Fruit fly (Drosophila melanogaster) whole organism, adult: ENCODE results near the gene CG45428.
A peak's percentile ranks its signal among the peaks of the same experiment; 100 is the strongest.

Source experiments
- CG11617 ChIP-seq: fragments of 200-800 bp; sonication (Bioruptor generic); optimal IDR thresholded peaks from 2 replicates; lab custom pipeline; 2017; ENCODE audit warnings: mild to moderate bottlenecking, missing biosample characterization, missing genetic modification reagents, missing genetic modification characterization
- CG12768 ChIP-seq: fragments of 200-800 bp; sonication (Bioruptor generic); optimal IDR thresholded peaks from 2 replicates; lab custom pipeline; 2017; ENCODE audit warnings: missing biosample characterization, missing genetic modification characterization, mild to moderate bottlenecking, moderate library complexity, missing genetic modification reagents
- CG14711 ChIP-seq: fragments of 200-800 bp; sonication (Bioruptor generic); optimal IDR thresholded peaks from 2 replicates; lab custom pipeline; 2018; ENCODE audit warnings: missing biosample characterization, mild to moderate bottlenecking, missing genetic modification characterization, moderate library complexity
- CG1620 ChIP-seq: fragments of 200-800 bp; sonication (Bioruptor generic); optimal IDR thresholded peaks from 2 replicates; lab custom pipeline; 2016; ENCODE audit warnings: missing biosample characterization, missing genetic modification characterization
- CG33017 ChIP-seq: fragments of 200-800 bp; sonication (Bioruptor generic); optimal IDR thresholded peaks from 2 replicates; lab custom pipeline; 2018; ENCODE audit warnings: missing biosample characterization, mild to moderate bottlenecking, missing genetic modification characterization, moderate library complexity
- CG5204 ChIP-seq: fragments of 200-800 bp; sonication (Bioruptor generic); optimal IDR thresholded peaks from 2 replicates; lab custom pipeline; 2016; ENCODE audit warnings: missing biosample characterization, missing genetic modification characterization
- CG7045 ChIP-seq: fragments of 200-800 bp; sonication (Bioruptor generic); optimal IDR thresholded peaks from 2 replicates; lab custom pipeline; 2017; ENCODE audit warnings: missing biosample characterization, mild to moderate bottlenecking, missing genetic modification characterization
- CG7101 ChIP-seq: fragments of 200-800 bp; sonication (Bioruptor generic); optimal IDR thresholded peaks from 2 replicates; lab custom pipeline; 2018; ENCODE audit warnings: missing biosample characterization, mild to moderate bottlenecking, missing genetic modification characterization, moderate library complexity
- Clk ChIP-seq: fragments of 200-800 bp; sonication (Bioruptor generic); optimal IDR thresholded peaks from 2 replicates; lab custom pipeline; 2017; ENCODE audit warnings: missing biosample characterization, missing genetic modification characterization
- Crg-1 ChIP-seq: fragments of 200-800 bp; sonication (Bioruptor generic); optimal IDR thresholded peaks from 2 replicates; lab custom pipeline; 2016; ENCODE audit warnings: missing biosample characterization, missing genetic modification characterization
- Hr96 ChIP-seq: fragments of 200-800 bp; sonication (Bioruptor generic); optimal IDR thresholded peaks from 2 replicates; lab custom pipeline; 2016; ENCODE audit warnings: missing biosample characterization, missing genetic modification characterization
- Mnt ChIP-seq: fragments of 200-800 bp; sonication (Bioruptor generic); optimal IDR thresholded peaks from 2 replicates; lab custom pipeline; 2016; ENCODE audit warnings: missing biosample characterization, mild to moderate bottlenecking, missing genetic modification characterization
- bab1 ChIP-seq: fragments of 200-800 bp; sonication (Bioruptor generic); optimal IDR thresholded peaks from 3 replicates; lab custom pipeline; 2019; ENCODE audit warnings: missing biosample characterization, mild to moderate bottlenecking, missing genetic modification characterization, moderate library complexity
- cic ChIP-seq: fragments of 200-800 bp; sonication (Bioruptor generic); optimal IDR thresholded peaks from 2 replicates; lab custom pipeline; 2017; ENCODE audit warnings: missing biosample characterization, mild to moderate bottlenecking, missing genetic modification characterization, moderate library complexity
- cnc ChIP-seq, 2 experiments: fragments of >200 bp; optimal IDR thresholded peaks; 2 replicates each; lab custom pipeline; 2017
- kay ChIP-seq: fragments of 200-800 bp; sonication (Bioruptor generic); peaks from one replicate; lab custom pipeline; 2016; ENCODE audit warnings: missing biosample characterization, missing genetic modification characterization, borderline replicate concordance
- ovo ChIP-seq: fragments of 200-800 bp; sonication (Bioruptor generic); optimal IDR thresholded peaks from 2 replicates; lab custom pipeline; 2016; ENCODE audit warnings: missing biosample characterization, missing genetic modification characterization
- pad ChIP-seq: fragments of 200-800 bp; sonication (Bioruptor generic); optimal IDR thresholded peaks from 3 replicates; lab custom pipeline; 2017; ENCODE audit warnings: missing biosample characterization, missing genetic modification characterization, mild to moderate bottlenecking, moderate library complexity, missing genetic modification reagents
- tj ChIP-seq: fragments of 200-800 bp; sonication (Bioruptor generic); optimal IDR thresholded peaks from 3 replicates; lab custom pipeline; 2017; ENCODE audit warnings: missing biosample characterization, mild to moderate bottlenecking, missing genetic modification characterization, moderate library complexity
- toe ChIP-seq: fragments of 200-800 bp; sonication (Bioruptor generic); optimal IDR thresholded peaks from 2 replicates; lab custom pipeline; 2016; ENCODE audit warnings: missing biosample characterization, missing genetic modification characterization

CG45428 gene

DNA sequence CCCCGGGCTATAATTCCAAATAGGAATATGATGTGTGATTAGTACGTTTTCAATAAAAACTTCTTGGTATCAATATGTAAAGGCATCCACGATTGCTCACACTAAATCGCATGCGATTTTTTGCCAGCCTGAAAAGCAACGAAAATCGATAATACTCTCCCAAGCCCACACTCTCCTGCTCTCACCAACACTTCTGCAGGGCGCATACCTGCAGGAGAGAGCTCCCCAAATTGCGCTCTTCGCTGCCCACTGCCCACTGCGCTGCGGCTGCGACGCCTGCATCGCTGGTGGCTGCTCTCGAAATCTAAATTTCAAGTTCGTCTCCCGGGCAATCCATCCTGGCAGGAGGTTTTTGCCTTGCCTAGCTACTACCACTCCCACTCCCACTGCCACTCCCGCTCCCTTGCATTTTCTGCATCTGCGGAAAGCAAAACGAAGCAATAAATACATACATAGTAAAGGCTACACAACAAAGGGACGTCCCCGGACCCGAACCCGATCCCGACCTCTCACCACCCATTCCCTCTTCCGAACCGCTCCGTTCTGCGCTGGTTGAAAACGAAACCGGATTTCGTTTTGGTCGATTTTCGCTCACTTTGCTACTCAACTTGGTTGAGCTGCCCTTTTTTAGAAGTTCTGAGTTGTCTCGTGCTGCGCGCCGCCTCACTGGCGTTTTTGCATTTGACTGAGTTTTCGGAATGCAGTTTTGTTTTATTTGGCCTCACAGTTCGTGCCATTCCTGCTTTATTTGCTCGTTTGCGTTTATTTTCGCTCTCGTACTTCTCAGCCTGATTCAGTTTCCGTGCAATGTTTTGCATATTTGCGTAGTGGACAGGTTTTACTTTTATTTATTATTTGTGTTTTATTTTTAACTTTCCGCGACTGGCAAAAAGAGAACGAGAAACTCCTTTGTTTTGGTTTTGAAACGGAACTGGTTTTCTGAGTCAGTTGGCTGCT lies 14.6 kb upstream of the CG45428 start:
- TF ChIP-seq tj (peak; percentile 95), CG7101 (tag; lab: Kevin White, UChicago) (no peak), kay (GFP tag; lab: Kevin White, UChicago) (no peak), CG11617 (GFP tag; lab: Kevin White, UChicago) (no peak), CG33017 (tag; lab: Kevin White, UChicago) (no peak)

- TF ChIP-seq bab1 (GFP tag; lab: Kevin White, UChicago) (no peak), CG11617 (GFP tag; lab: Kevin White, UChicago) (no peak), CG7101 (tag; lab: Kevin White, UChicago) (no peak), CG5204 (GFP tag; lab: Kevin White, UChicago) (no peak), Crg-1 (GFP tag; lab: Kevin White, UChicago) (no peak), CG12768 (GFP tag; lab: Kevin White, UChicago) (no peak), toe (GFP tag; lab: Kevin White, UChicago) (no peak), CG7045 (GFP tag; lab: Kevin White, UChicago) (no peak), pad (GFP tag; lab: Kevin White, UChicago) (no peak)
These were observed 12.1 kb upstream of the CG45428 start for dm6 chr3L:22848940-22849339.

DNA sequence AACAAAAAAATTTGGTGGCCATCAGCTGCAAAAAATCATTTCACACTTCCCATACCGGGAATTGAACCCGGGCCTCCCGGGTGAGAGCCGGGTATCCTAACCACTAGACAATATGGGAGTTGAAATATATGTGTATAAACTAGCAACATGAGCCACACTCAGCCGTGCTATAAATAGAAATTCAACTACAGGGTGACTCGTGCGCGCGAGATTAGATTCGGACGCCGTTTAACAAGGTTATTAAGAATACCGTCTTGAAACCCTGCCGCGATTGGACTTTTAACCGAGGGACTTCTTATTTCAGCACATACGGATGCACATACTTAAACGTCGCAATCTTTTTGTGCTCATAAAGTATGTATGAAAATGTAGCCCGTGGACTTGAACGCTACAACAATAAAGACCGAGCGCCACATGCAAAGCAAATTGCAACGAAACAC lies 10.8 kb upstream of the CG45428 start:
- TF ChIP-seq bab1 (GFP tag; lab: Kevin White, UChicago), result peak; percentile 33
- no peak for TF ChIP-seq toe (GFP tag; lab: Kevin White, UChicago)
- TF ChIP-seq Hr96, result no peak
- TF ChIP-seq CG14711 (tag; lab: Kevin White, UChicago), result peak; percentile 11
- TF ChIP-seq pad (GFP tag; lab: Kevin White, UChicago), result no peak

dm6 chr3L:22843094-22843493 lies 6.2 kb upstream of the CG45428 start:
- TF ChIP-seq CG7101 (tag; lab: Kevin White, UChicago), result no peak
- no peak for TF ChIP-seq CG11617 (GFP tag; lab: Kevin White, UChicago)
- TF ChIP-seq CG5204 (GFP tag; lab: Kevin White, UChicago), result no peak
- TF ChIP-seq CG1620 (GFP tag; lab: Kevin White, UChicago), result no peak
- no peak for TF ChIP-seq CG14711 (tag; lab: Kevin White, UChicago)
- no peak for TF ChIP-seq ovo (GFP tag; lab: Kevin White, UChicago)
- TF ChIP-seq Clk (GFP tag; lab: Kevin White, UChicago), result no peak
- no peak for TF ChIP-seq tj
- no peak for TF ChIP-seq Hr96
- TF ChIP-seq Mnt (GFP tag; lab: Kevin White, UChicago), result no peak
- TF ChIP-seq bab1 (GFP tag; lab: Kevin White, UChicago), result no peak

DNA sequence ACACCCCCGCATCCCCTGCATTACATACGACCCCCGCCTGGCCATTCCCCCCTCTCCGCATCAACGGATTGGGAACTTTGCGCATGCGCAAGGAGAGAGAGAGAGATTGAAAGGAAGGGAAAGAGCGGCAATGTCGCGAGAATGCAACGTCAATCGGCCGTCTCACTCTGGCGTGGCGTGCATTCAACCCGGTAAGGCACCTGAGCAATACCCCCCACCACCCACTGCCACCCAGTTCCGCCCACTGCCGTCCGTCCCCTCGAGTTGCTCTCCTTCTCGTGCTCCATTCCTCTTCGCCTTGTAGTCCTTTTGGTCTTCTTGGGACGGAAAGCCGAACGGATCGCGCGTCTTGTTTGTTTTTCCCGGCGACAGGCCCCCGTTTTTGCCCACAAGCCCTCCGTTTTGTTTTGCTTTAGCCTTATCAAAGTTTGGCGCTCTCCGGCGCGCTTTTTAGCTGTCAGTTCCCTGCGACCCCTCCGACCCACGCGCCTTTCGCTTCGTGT lies 2.9 kb upstream of the CG45428 start:
- TF ChIP-seq tj (peak; percentile 51), CG33017 (tag; lab: Kevin White, UChicago) (no peak), CG5204 (GFP tag; lab: Kevin White, UChicago) (no peak), CG7045 (GFP tag; lab: Kevin White, UChicago) (peak; percentile 11), Mnt (GFP tag; lab: Kevin White, UChicago) (peak; percentile 10), Clk (GFP tag; lab: Kevin White, UChicago) (peak; percentile 50), cic (GFP tag; lab: Kevin White, UChicago) (peak; percentile 48), pad (GFP tag; lab: Kevin White, UChicago) (peak; percentile 18)

- TF ChIP-seq Crg-1 (GFP tag; lab: Kevin White, UChicago) (no peak), CG14711 (tag; lab: Kevin White, UChicago) (no peak), tj (no peak), CG7101 (tag; lab: Kevin White, UChicago) (no peak), cnc (optimal IDR thresholded peaks at IDR 0.05; lab: Kevin White, UChicago) (no peak), Mnt (GFP tag; lab: Kevin White, UChicago) (no peak), bab1 (GFP tag; lab: Kevin White, UChicago) (no peak), CG12768 (GFP tag; lab: Kevin White, UChicago) (no peak), toe (GFP tag; lab: Kevin White, UChicago) (no peak), CG5204 (GFP tag; lab: Kevin White, UChicago) (no peak), Hr96 (no peak), CG1620 (GFP tag; lab: Kevin White, UChicago) (no peak), CG11617 (GFP tag; lab: Kevin White, UChicago) (no peak), kay (GFP tag; lab: Kevin White, UChicago) (no peak)
These were observed 2.4 kb upstream of the CG45428 start for dm6 chr3L:22839243-22839642.
